Fruit fly (Drosophila melanogaster): ENCODE results near the gene jigr1.

The jigr1 gene

DNA sequence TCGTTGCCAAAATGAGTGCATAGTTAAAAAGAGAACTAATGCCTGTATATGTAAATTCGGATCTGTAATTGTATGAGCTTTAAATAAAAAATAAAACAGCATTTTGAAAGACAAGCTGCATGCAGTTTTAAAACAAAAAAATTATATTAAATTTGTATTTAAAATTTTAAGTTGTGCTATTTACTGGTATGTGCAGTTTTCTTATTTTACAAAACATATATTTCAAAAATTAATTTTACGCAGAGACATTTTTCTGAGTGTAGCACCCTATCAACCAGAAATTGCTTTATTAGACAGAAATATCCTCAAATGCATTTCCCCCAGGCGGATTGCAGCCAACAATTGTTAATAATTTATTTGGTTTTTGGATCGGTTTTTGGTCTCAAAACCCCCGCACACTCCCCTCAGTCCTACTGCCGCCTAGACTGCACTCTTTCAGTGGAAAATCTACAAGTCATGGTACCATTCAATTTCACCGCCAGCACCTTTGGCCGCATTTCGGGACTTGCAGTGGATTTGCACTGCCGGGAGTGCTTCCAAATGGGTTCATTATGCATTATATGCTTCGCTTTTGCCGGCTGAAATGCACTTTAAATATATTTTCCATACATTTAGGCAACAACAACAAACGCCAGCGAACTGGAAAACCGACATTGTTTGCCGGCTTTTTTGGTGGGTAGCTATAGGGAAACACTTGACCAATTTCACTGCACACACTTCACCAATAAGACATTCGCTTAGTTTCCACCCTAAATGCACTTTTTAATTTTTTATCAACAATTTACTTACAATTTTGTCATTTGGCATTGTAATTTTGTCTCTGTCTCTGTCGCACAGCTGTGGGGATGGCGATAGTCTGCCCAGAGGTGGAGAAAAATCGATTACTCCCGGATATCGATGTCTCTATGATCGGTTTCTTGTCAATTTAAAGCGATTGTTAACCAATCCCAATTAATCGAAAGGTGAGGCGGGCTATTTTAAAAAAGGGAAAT lies 13.5 kb upstream of the jigr1 start, which contains the start of gene Npl4 (continued):
- no peak for TF ChIP-seq caup (GFP tag; optimal IDR thresholded peaks at IDR 0.05; ENCODE audit: severe bottlenecking)
- TF ChIP-seq CG8478 (optimal IDR thresholded peaks at IDR 0.05), result no peak
- TF ChIP-seq run (tag; optimal IDR thresholded peaks at IDR 0.05), result no peak
- peak; percentile 23 for TF ChIP-seq Meics (GFP tag; optimal IDR thresholded peaks at IDR 0.05)
- peak; percentile 25 for TF ChIP-seq tio (GFP tag; optimal IDR thresholded peaks at IDR 0.05)
- peak in 1 of 2 experiments; percentile 40 for TF ChIP-seq Hr51 (GFP tag; optimal IDR thresholded peaks at IDR 0.05)
- peak; percentile 93 for TF ChIP-seq trem (tag; optimal IDR thresholded peaks at IDR 0.05)
- TF ChIP-seq CG12219 (GFP tag; optimal IDR thresholded peaks at IDR 0.05), result no peak
- TF ChIP-seq CrebB (tag; optimal IDR thresholded peaks at IDR 0.05), result no peak
- TF ChIP-seq Vsx1 (GFP tag; optimal IDR thresholded peaks at IDR 0.05), result no peak
- TF ChIP-seq CG43689 (GFP tag; IDR thresholded peaks at IDR 0.05), result no peak
- TF ChIP-seq CG3847 (GFP tag; IDR thresholded peaks at IDR 0.05), result no peak
- no peak for TF ChIP-seq peb (GFP tag; IDR thresholded peaks at IDR 0.05)
- no peak for TF ChIP-seq Blimp-1 (GFP tag; optimal IDR thresholded peaks at IDR 0.05)
- TF ChIP-seq Taf1 (GFP tag; IDR thresholded peaks at IDR 0.05), result no peak
- no peak for TF ChIP-seq Dip3 (GFP tag; optimal IDR thresholded peaks at IDR 0.05)
- peak; percentile 25 for TF ChIP-seq Oli (tag; optimal IDR thresholded peaks at IDR 0.05)
- TF ChIP-seq CG3407 (GFP tag; optimal IDR thresholded peaks at IDR 0.05), result no peak
- TF ChIP-seq CG10321 (GFP tag; IDR thresholded peaks at IDR 0.05), result no peak
- TF ChIP-seq hbn (GFP tag; IDR thresholded peaks at IDR 0.05; ENCODE audit: partially characterized antibody), result peak; percentile 85
- peak; percentile 29 for TF ChIP-seq CG13775 (GFP tag; optimal IDR thresholded peaks at IDR 0.05)
- TF ChIP-seq Gsc (GFP tag; IDR thresholded peaks at IDR 0.05), result no peak
- no peak for TF ChIP-seq klu (GFP tag; IDR thresholded peaks at IDR 0.05)
- no peak for TF ChIP-seq CG16863 (GFP tag; optimal IDR thresholded peaks at IDR 0.05)
- TF ChIP-seq CG18764 (GFP tag; optimal IDR thresholded peaks at IDR 0.05), result no peak

DNA sequence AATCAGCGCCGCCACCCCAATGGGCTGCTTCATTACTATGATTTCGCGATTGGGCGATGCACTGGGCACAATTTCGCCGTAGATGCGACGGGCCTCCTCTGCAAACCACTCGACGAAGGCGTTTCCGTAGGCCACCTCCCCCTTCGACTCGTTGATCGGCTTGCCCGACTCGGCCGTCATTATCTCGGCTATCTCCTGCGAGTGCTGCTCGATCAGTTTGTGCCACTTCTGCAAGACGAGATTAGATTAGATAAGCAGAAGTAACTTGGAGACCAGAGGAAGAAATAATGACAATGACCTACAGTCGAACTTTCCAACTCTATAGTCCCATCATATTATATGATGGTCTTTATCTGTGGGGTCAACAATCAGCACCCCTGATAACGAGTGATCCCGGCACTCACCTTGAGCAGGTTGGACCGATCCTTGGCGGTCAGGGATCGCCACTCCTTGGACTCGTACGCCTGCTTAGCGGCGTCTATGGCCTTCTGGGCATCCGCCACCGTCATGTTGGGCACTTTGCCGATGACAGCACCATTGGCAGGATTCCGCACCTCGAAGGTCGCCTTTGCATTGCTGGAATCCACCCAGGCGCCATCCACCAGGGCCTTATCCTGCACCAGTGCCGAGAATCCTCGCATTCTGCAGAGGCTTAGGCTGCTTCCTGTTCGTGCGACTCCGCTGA lies 11.6 kb upstream of the jigr1 start:
- peak in 1 of 2 experiments; percentile 90 for TF ChIP-seq Hr78 (GFP tag; optimal IDR thresholded peaks at IDR 0.05)
- TF ChIP-seq exex (tag; optimal IDR thresholded peaks at IDR 0.05), result peak; percentile 51
- TF ChIP-seq Med (GFP tag), result peak; percentile 58
- no peak for TF ChIP-seq lab (GFP tag; optimal IDR thresholded peaks at IDR 0.05)
- TF ChIP-seq CG6813 (GFP tag; optimal IDR thresholded peaks at IDR 0.05), result no peak
- TF ChIP-seq grn (GFP tag; optimal IDR thresholded peaks at IDR 0.05), result peak; percentile 91
- TF ChIP-seq GATAe (GFP tag; conservative IDR thresholded peaks at IDR 0.05), result peak; percentile 76; the same call in 1 of the 2 replicates
- no peak for TF ChIP-seq dmrt11E (tag; optimal IDR thresholded peaks at IDR 0.05)
- TF ChIP-seq Deaf1 (tag; optimal IDR thresholded peaks at IDR 0.05), result peak; percentile 79
- TF ChIP-seq HLH3B (GFP tag; IDR thresholded peaks at IDR 0.05), result no peak
